Fruit fly (Drosophila melanogaster) whole organism, adult: ENCODE measurements around the gene Trm7-32.

ENCODE experiments used
- CG11617 ChIP-seq: fragments of 200-800 bp; sonication (Bioruptor generic); optimal IDR thresholded peaks from 2 replicates; lab custom pipeline; 2017; ENCODE audit warnings: mild to moderate bottlenecking, missing biosample characterization, missing genetic modification reagents, missing genetic modification characterization
- CG12768 ChIP-seq: fragments of 200-800 bp; sonication (Bioruptor generic); optimal IDR thresholded peaks from 2 replicates; lab custom pipeline; 2017; ENCODE audit warnings: missing biosample characterization, missing genetic modification characterization, mild to moderate bottlenecking, moderate library complexity, missing genetic modification reagents
- CG14711 ChIP-seq: fragments of 200-800 bp; sonication (Bioruptor generic); optimal IDR thresholded peaks from 2 replicates; lab custom pipeline; 2018; ENCODE audit warnings: missing biosample characterization, mild to moderate bottlenecking, missing genetic modification characterization, moderate library complexity
- CG1620 ChIP-seq: fragments of 200-800 bp; sonication (Bioruptor generic); optimal IDR thresholded peaks from 2 replicates; lab custom pipeline; 2016; ENCODE audit warnings: missing biosample characterization, missing genetic modification characterization
- CG33017 ChIP-seq: fragments of 200-800 bp; sonication (Bioruptor generic); optimal IDR thresholded peaks from 2 replicates; lab custom pipeline; 2018; ENCODE audit warnings: missing biosample characterization, mild to moderate bottlenecking, missing genetic modification characterization, moderate library complexity
- CG5204 ChIP-seq: fragments of 200-800 bp; sonication (Bioruptor generic); optimal IDR thresholded peaks from 2 replicates; lab custom pipeline; 2016; ENCODE audit warnings: missing biosample characterization, missing genetic modification characterization
- CG7045 ChIP-seq: fragments of 200-800 bp; sonication (Bioruptor generic); optimal IDR thresholded peaks from 2 replicates; lab custom pipeline; 2017; ENCODE audit warnings: missing biosample characterization, mild to moderate bottlenecking, missing genetic modification characterization
- CG7101 ChIP-seq: fragments of 200-800 bp; sonication (Bioruptor generic); optimal IDR thresholded peaks from 2 replicates; lab custom pipeline; 2018; ENCODE audit warnings: missing biosample characterization, mild to moderate bottlenecking, missing genetic modification characterization, moderate library complexity
- Clk ChIP-seq: fragments of 200-800 bp; sonication (Bioruptor generic); optimal IDR thresholded peaks from 2 replicates; lab custom pipeline; 2017; ENCODE audit warnings: missing biosample characterization, missing genetic modification characterization
- Crg-1 ChIP-seq: fragments of 200-800 bp; sonication (Bioruptor generic); optimal IDR thresholded peaks from 2 replicates; lab custom pipeline; 2016; ENCODE audit warnings: missing biosample characterization, missing genetic modification characterization
- Hr96 ChIP-seq: fragments of 200-800 bp; sonication (Bioruptor generic); optimal IDR thresholded peaks from 2 replicates; lab custom pipeline; 2016; ENCODE audit warnings: missing biosample characterization, missing genetic modification characterization
- Mnt ChIP-seq: fragments of 200-800 bp; sonication (Bioruptor generic); optimal IDR thresholded peaks from 2 replicates; lab custom pipeline; 2016; ENCODE audit warnings: missing biosample characterization, mild to moderate bottlenecking, missing genetic modification characterization
- bab1 ChIP-seq: fragments of 200-800 bp; sonication (Bioruptor generic); optimal IDR thresholded peaks from 3 replicates; lab custom pipeline; 2019; ENCODE audit warnings: missing biosample characterization, mild to moderate bottlenecking, missing genetic modification characterization, moderate library complexity
- cic ChIP-seq: fragments of 200-800 bp; sonication (Bioruptor generic); optimal IDR thresholded peaks from 2 replicates; lab custom pipeline; 2017; ENCODE audit warnings: missing biosample characterization, mild to moderate bottlenecking, missing genetic modification characterization, moderate library complexity
- cnc ChIP-seq, 2 experiments: fragments of >200 bp; optimal IDR thresholded peaks; 2 replicates each; lab custom pipeline; 2017
- kay ChIP-seq: fragments of 200-800 bp; sonication (Bioruptor generic); peaks from one replicate; lab custom pipeline; 2016; ENCODE audit warnings: missing biosample characterization, missing genetic modification characterization, borderline replicate concordance
- ovo ChIP-seq: fragments of 200-800 bp; sonication (Bioruptor generic); optimal IDR thresholded peaks from 2 replicates; lab custom pipeline; 2016; ENCODE audit warnings: missing biosample characterization, missing genetic modification characterization
- pad ChIP-seq: fragments of 200-800 bp; sonication (Bioruptor generic); optimal IDR thresholded peaks from 3 replicates; lab custom pipeline; 2017; ENCODE audit warnings: missing biosample characterization, missing genetic modification characterization, mild to moderate bottlenecking, moderate library complexity, missing genetic modification reagents
- tj ChIP-seq: fragments of 200-800 bp; sonication (Bioruptor generic); optimal IDR thresholded peaks from 3 replicates; lab custom pipeline; 2017; ENCODE audit warnings: missing biosample characterization, mild to moderate bottlenecking, missing genetic modification characterization, moderate library complexity
- toe ChIP-seq: fragments of 200-800 bp; sonication (Bioruptor generic); optimal IDR thresholded peaks from 2 replicates; lab custom pipeline; 2016; ENCODE audit warnings: missing biosample characterization, missing genetic modification characterization

Gene Trm7-32

dm6 chr3R:17078961-17079858 lies 38.7 kb downstream of the Trm7-32 start:
- TF ChIP-seq pad (GFP tag; lab: Kevin White, UChicago) (peak; percentile 74), cnc (optimal IDR thresholded peaks at IDR 0.05; lab: Kevin White, UChicago) (peak; percentile 98 to 100), Mnt (peak; percentile 90), cic (peak; percentile 63), kay (peak; percentile 98), CG7045 (peak; percentile 9), CG12768 (GFP tag; lab: Kevin White, UChicago) (peak; percentile 74), CG1620 (no peak), tj (GFP tag; lab: Kevin White, UChicago) (peak; percentile 97), Clk (GFP tag; lab: Kevin White, UChicago) (no peak), Hr96 (peak; percentile 29)

dm6 chr3R:17079859-17080255 lies 39.4 kb downstream of the Trm7-32 start, which contains the start of the genes Keap1 and kuk:
Keap1 (minus strand) TSS chr3R:17079945.
kuk (plus strand) TSS chr3R:17080244.
- TF ChIP-seq CG7101 (tag; lab: Kevin White, UChicago): peak; percentile 77
- TF ChIP-seq CG1620: peak; percentile 88
- peak; percentile 79 for TF ChIP-seq toe (GFP tag; lab: Kevin White, UChicago)
- TF ChIP-seq Mnt: peak; percentile 97
- peak; percentile 67 for TF ChIP-seq CG11617 (GFP tag; lab: Kevin White, UChicago)
- no peak for TF ChIP-seq CG12768 (GFP tag; lab: Kevin White, UChicago)
- peak; percentile 69 for TF ChIP-seq ovo
- TF ChIP-seq Hr96: peak; percentile 74
- TF ChIP-seq kay: no peak
- TF ChIP-seq CG14711 (tag; lab: Kevin White, UChicago): peak; percentile 57
- peak; percentile 21 for TF ChIP-seq CG33017 (tag; lab: Kevin White, UChicago)
- no peak for TF ChIP-seq CG7045
- no peak for TF ChIP-seq pad (GFP tag; lab: Kevin White, UChicago)
- TF ChIP-seq cnc (optimal IDR thresholded peaks at IDR 0.05; lab: Kevin White, UChicago): no peak
- peak; percentile 3 for TF ChIP-seq Clk (GFP tag; lab: Kevin White, UChicago)
- peak; percentile 72 for TF ChIP-seq cic
- TF ChIP-seq Crg-1 (GFP tag; lab: Kevin White, UChicago): peak; percentile 90
- peak; percentile 23 for TF ChIP-seq bab1 (GFP tag; lab: Kevin White, UChicago)
- no peak for TF ChIP-seq CG5204 (GFP tag; lab: Kevin White, UChicago)
- TF ChIP-seq tj (GFP tag; lab: Kevin White, UChicago): no peak

dm6 chr3R:17080666-17081358 lies 40.3 kb downstream of the Trm7-32 start:
- TF ChIP-seq CG33017 (tag; lab: Kevin White, UChicago) (peak; percentile 90), Clk (GFP tag; lab: Kevin White, UChicago) (peak; percentile 88), CG5204 (GFP tag; lab: Kevin White, UChicago) (peak; percentile 94), toe (GFP tag; lab: Kevin White, UChicago) (peak; percentile 89), Mnt (peak; percentile 28), CG7101 (tag; lab: Kevin White, UChicago) (peak; percentile 92), bab1 (GFP tag; lab: Kevin White, UChicago) (peak; percentile 91), cnc (optimal IDR thresholded peaks at IDR 0.05; lab: Kevin White, UChicago) (no peak), CG12768 (GFP tag; lab: Kevin White, UChicago) (peak; percentile 92), CG11617 (GFP tag; lab: Kevin White, UChicago) (peak; percentile 94), CG14711 (tag; lab: Kevin White, UChicago) (peak; percentile 81), tj (GFP tag; lab: Kevin White, UChicago) (peak; percentile 73), CG7045 (peak; percentile 96), ovo (peak; percentile 15), cic (peak; percentile 54), kay (peak; percentile 87), Hr96 (peak; percentile 87), CG1620 (peak; percentile 79), Crg-1 (GFP tag; lab: Kevin White, UChicago) (peak; percentile 52), pad (GFP tag; lab: Kevin White, UChicago) (peak; percentile 77)

dm6 chr3R:17081359-17081935 lies 41.0 kb downstream of the Trm7-32 start:
- peak; percentile 61 for TF ChIP-seq CG12768 (GFP tag; lab: Kevin White, UChicago)
- TF ChIP-seq pad (GFP tag; lab: Kevin White, UChicago): peak; percentile 37
- TF ChIP-seq CG5204 (GFP tag; lab: Kevin White, UChicago): no peak
- peak; percentile 58 for TF ChIP-seq CG14711 (tag; lab: Kevin White, UChicago)
- peak; percentile 65 for TF ChIP-seq bab1 (GFP tag; lab: Kevin White, UChicago)
- no peak for TF ChIP-seq cic
- peak; percentile 82 for TF ChIP-seq CG33017 (tag; lab: Kevin White, UChicago)
- TF ChIP-seq CG7045: peak; percentile 80
- TF ChIP-seq CG7101 (tag; lab: Kevin White, UChicago): peak; percentile 66
- peak; percentile 36 for TF ChIP-seq tj (GFP tag; lab: Kevin White, UChicago)
- TF ChIP-seq Clk (GFP tag; lab: Kevin White, UChicago): peak; percentile 1
- peak; percentile 49 for TF ChIP-seq CG11617 (GFP tag; lab: Kevin White, UChicago)
- no peak for TF ChIP-seq Hr96
- peak; percentile 68 for TF ChIP-seq kay
- TF ChIP-seq toe (GFP tag; lab: Kevin White, UChicago): no peak
- TF ChIP-seq cnc (optimal IDR thresholded peaks at IDR 0.05; lab: Kevin White, UChicago): no peak
- no peak for TF ChIP-seq ovo
